Worm (Caenorhabditis elegans) whole organism, L4 larva: ENCODE results near the gene srv-31.

ENCODE experiments used
- ZK546.5 ChIP-seq, 2 experiments: sonication (generic microtip); optimal IDR thresholded peaks; 2 replicates each; lab custom pipeline; 2017; ENCODE audit warnings: missing biosample characterization in 2 of 2, missing genetic modification characterization in 2 of 2
- ama-1 ChIP-seq: fragments of 150-350 bp; optimal IDR thresholded peaks from 2 replicates; lab custom pipeline; 2014; ENCODE audit warnings: inconsistent platforms, mixed read lengths
- arid-1 ChIP-seq: fragments of 200-800 bp; sonication (Bioruptor generic); conservative IDR thresholded peaks from 2 replicates; pipeline ENCODE4 v1.3.6; 2022; ENCODE audit warnings: missing genetic modification reagents, missing genetic modification characterization, missing compliant biosample characterization
- ceh-20 ChIP-seq: fragments of 200-800 bp; sonication (Bioruptor generic); IDR thresholded peaks from 2 replicates; pipeline ENCODE4 v1.3.6; 2022; ENCODE audit warnings: missing genetic modification reagents, missing genetic modification characterization, missing compliant biosample characterization
- ceh-32 ChIP-seq: sonication (generic microtip); optimal IDR thresholded peaks from 2 replicates; lab custom pipeline; 2016; ENCODE audit warnings: mild to moderate bottlenecking, missing genetic modification characterization, missing compliant biosample characterization; ENCODE audit not compliant: poor library complexity
- ceh-62 ChIP-seq: sonication (generic microtip); optimal IDR thresholded peaks from 2 replicates; lab custom pipeline; 2017; ENCODE audit warnings: missing biosample characterization, missing genetic modification characterization
- ceh-82 ChIP-seq: sonication (generic microtip); optimal IDR thresholded peaks from 2 replicates; lab custom pipeline; 2017; ENCODE audit warnings: missing biosample characterization, missing genetic modification characterization
- ces-1 ChIP-seq: fragments of 150-350 bp; sonication (generic microtip); optimal IDR thresholded peaks from 4 replicates; lab custom pipeline; 2014; ENCODE audit warnings: missing biosample characterization, missing genetic modification reagents, missing genetic modification characterization
- cey-2 ChIP-seq: sonication (generic microtip); optimal IDR thresholded peaks from 3 replicates; lab custom pipeline; 2017; ENCODE audit warnings: missing genetic modification characterization, mild to moderate bottlenecking, missing compliant biosample characterization, antibody characterized with exemption, borderline replicate concordance; ENCODE audit not compliant: insufficient read depth
- ctbp-1 ChIP-seq: fragments of 200-800 bp; sonication (Bioruptor generic); IDR thresholded peaks from 2 replicates; pipeline ENCODE4 v1.3.6; 2022; ENCODE audit warnings: missing genetic modification reagents, missing genetic modification characterization, missing compliant biosample characterization
- daf-16 ChIP-seq, 3 experiments: sonication (generic microtip); optimal IDR thresholded peaks; 2 replicates each; lab custom pipeline; 2016 to 2017; ENCODE audit warnings: missing genetic modification characterization in 3 of 3, missing genetic modification reagents in 3 of 3, mild to moderate bottlenecking in 2 of 3, missing compliant biosample characterization in 2 of 3, missing biosample characterization in 1 of 3, moderate library complexity in 1 of 3
- dmd-6 ChIP-seq: fragments of 200-800 bp; sonication (Bioruptor generic); IDR thresholded peaks from 2 replicates; pipeline ENCODE4 v1.3.6; 2022; ENCODE audit warnings: missing genetic modification reagents, missing genetic modification characterization, missing compliant biosample characterization
- duxl-1 ChIP-seq: sonication (generic microtip); optimal IDR thresholded peaks from 2 replicates; lab custom pipeline; 2016; ENCODE audit warnings: mild to moderate bottlenecking, missing genetic modification characterization, moderate library complexity, missing compliant biosample characterization; ENCODE audit not compliant: poor library complexity
- dve-1 ChIP-seq: sonication (generic microtip); optimal IDR thresholded peaks from 2 replicates; lab custom pipeline; 2017; ENCODE audit warnings: antibody characterized with exemption, mild to moderate bottlenecking, missing genetic modification characterization, missing compliant biosample characterization; ENCODE audit not compliant: insufficient read depth
- egl-27 ChIP-seq: sonication (generic microtip); optimal IDR thresholded peaks from 3 replicates; lab custom pipeline; 2017; ENCODE audit warnings: missing biosample characterization, missing genetic modification reagents, missing genetic modification characterization
- egl-43 ChIP-seq: fragments of 200-800 bp; sonication (Bioruptor generic); IDR thresholded peaks from 2 replicates; pipeline ENCODE4 v1.3.6; 2022; ENCODE audit warnings: missing genetic modification reagents, missing genetic modification characterization, missing compliant biosample characterization
- gei-8 ChIP-seq: fragments of 200-800 bp; sonication (Bioruptor generic); optimal IDR thresholded peaks from 2 replicates; lab custom pipeline; 2018; ENCODE audit warnings: mild to moderate bottlenecking, missing genetic modification characterization, missing compliant biosample characterization
- hif-1 ChIP-seq, 2 experiments: sonication (generic microtip); optimal IDR thresholded peaks; 2 replicates each; lab custom pipeline; 2016 to 2017; ENCODE audit warnings: missing compliant biosample characterization in 2 of 2, missing genetic modification characterization in 2 of 2, missing genetic modification reagents in 2 of 2, missing genotype in 2 of 2, mild to moderate bottlenecking in 1 of 2
- hlh-30 ChIP-seq: sonication (generic microtip); optimal IDR thresholded peaks from 2 replicates; lab custom pipeline; 2017; ENCODE audit warnings: antibody characterized with exemption, mild to moderate bottlenecking, missing genetic modification characterization, missing compliant biosample characterization; ENCODE audit not compliant: insufficient read depth
- lin-38 ChIP-seq: fragments of 200-800 bp; sonication (Bioruptor generic); IDR thresholded peaks from 2 replicates; pipeline ENCODE4 v1.3.6; 2022; ENCODE audit warnings: missing genetic modification reagents, missing genetic modification characterization, missing compliant biosample characterization
- lin-39 ChIP-seq: fragments of 150-350 bp; optimal IDR thresholded peaks from 2 replicates; lab custom pipeline; 2014; ENCODE audit warnings: missing biosample characterization, missing genetic modification reagents, missing genetic modification characterization
- lir-3 ChIP-seq: sonication (generic microtip); optimal IDR thresholded peaks from 2 replicates; lab custom pipeline; 2016; ENCODE audit warnings: mild to moderate bottlenecking, missing genetic modification characterization, missing compliant biosample characterization
- lsy-2 ChIP-seq, 2 experiments: fragments of 150-350 bp in 1 of 2; sonication (generic microtip) in 1 of 2; optimal IDR thresholded peaks; 2 replicates each; lab custom pipeline; 2014 to 2017; ENCODE audit warnings: missing biosample characterization in 2 of 2, missing genetic modification characterization in 2 of 2
- mdl-1 ChIP-seq, 2 experiments: fragments of 150-350 bp in 1 of 2; sonication (generic microtip) in 1 of 2; optimal IDR thresholded peaks; 2 replicates each; lab custom pipeline; 2014 to 2017; ENCODE audit warnings: missing biosample characterization in 2 of 2, missing genetic modification characterization in 2 of 2
- mes-2 ChIP-seq: sonication (generic microtip); optimal IDR thresholded peaks from 2 replicates; lab custom pipeline; 2016; ENCODE audit warnings: missing genotype, mild to moderate bottlenecking, missing genetic modification characterization, missing compliant biosample characterization; ENCODE audit not compliant: poor library complexity, severe bottlenecking
- mxl-2 ChIP-seq: fragments of 200-800 bp; sonication (Bioruptor generic); conservative IDR thresholded peaks from 2 replicates; pipeline ENCODE4 v1.3.6; 2022; ENCODE audit warnings: missing genetic modification reagents, missing genetic modification characterization, missing compliant biosample characterization
- nhr-11 ChIP-seq: fragments of 150-350 bp; optimal IDR thresholded peaks from 2 replicates; lab custom pipeline; 2014; ENCODE audit warnings: missing biosample characterization, missing genetic modification characterization
- nhr-28 ChIP-seq: fragments of 150-350 bp; optimal IDR thresholded peaks from 2 replicates; lab custom pipeline; 2014; ENCODE audit warnings: missing biosample characterization, missing genetic modification characterization
- nhr-41 ChIP-seq: fragments of 200-800 bp; sonication (Bioruptor generic); IDR thresholded peaks from 2 replicates; pipeline ENCODE4 v1.3.6; 2022; ENCODE audit warnings: missing genetic modification reagents, missing genetic modification characterization, missing compliant biosample characterization
- nhr-42 ChIP-seq: fragments of 200-800 bp; sonication (Bioruptor generic); IDR thresholded peaks from 2 replicates; pipeline ENCODE4 v1.3.6; 2022; ENCODE audit warnings: missing genetic modification characterization, missing compliant biosample characterization
- nhr-6 ChIP-seq: fragments of 150-350 bp; optimal IDR thresholded peaks from 2 replicates; lab custom pipeline; 2014; ENCODE audit warnings: missing biosample characterization, missing genetic modification characterization
- php-3 ChIP-seq: fragments of 200-800 bp; sonication (Bioruptor generic); IDR thresholded peaks from 2 replicates; pipeline ENCODE4 v1.3.6; 2022; ENCODE audit warnings: missing genetic modification reagents, missing genetic modification characterization, missing compliant biosample characterization
- pqm-1 ChIP-seq: sonication (generic microtip); optimal IDR thresholded peaks from 2 replicates; lab custom pipeline; 2017; ENCODE audit warnings: missing biosample characterization, missing genetic modification characterization
- rbr-2 ChIP-seq: sonication (generic microtip); optimal IDR thresholded peaks from 2 replicates; lab custom pipeline; 2016; ENCODE audit warnings: missing genotype, missing genetic modification characterization, missing compliant biosample characterization
- sdz-12 ChIP-seq: fragments of 200-800 bp; sonication (Bioruptor generic); optimal IDR thresholded peaks from 2 replicates; lab custom pipeline; 2018; ENCODE audit warnings: mild to moderate bottlenecking, missing genetic modification characterization, missing compliant biosample characterization
- snpc-1.2 ChIP-seq: fragments of 200-800 bp; sonication (Bioruptor generic); IDR thresholded peaks from 2 replicates; pipeline ENCODE4 v1.3.6; 2022; ENCODE audit warnings: missing genetic modification reagents, missing genetic modification characterization, missing compliant biosample characterization
- spr-3 ChIP-seq: fragments of 200-800 bp; sonication (Bioruptor generic); optimal IDR thresholded peaks from 2 replicates; lab custom pipeline; 2018; ENCODE audit warnings: mild to moderate bottlenecking, missing genetic modification characterization, missing compliant biosample characterization
- tra-1 ChIP-seq: fragments of 200-800 bp; sonication (Bioruptor generic); IDR thresholded peaks from 2 replicates; pipeline ENCODE4 v1.3.6; 2022; ENCODE audit warnings: missing genetic modification reagents, missing genetic modification characterization, missing compliant biosample characterization
- unc-130 ChIP-seq: sonication (generic microtip); optimal IDR thresholded peaks from 2 replicates; lab custom pipeline; 2016; ENCODE audit warnings: missing genetic modification reagents, missing genetic modification characterization, missing compliant biosample characterization
- unc-39 ChIP-seq: sonication (generic microtip); optimal IDR thresholded peaks from 2 replicates; lab custom pipeline; 2017; ENCODE audit warnings: missing biosample characterization, missing genetic modification characterization
- unc-62 ChIP-seq, 3 experiments: fragments of 150-350 bp in 1 of 3; sonication (generic microtip); optimal IDR thresholded peaks in 2 of 3; peaks in 1 of 3; 1 replicate in 1 of 3; 2 replicates in 2 of 3; lab custom pipeline; 2014 to 2017; ENCODE audit warnings: missing biosample characterization in 3 of 3, missing genetic modification characterization in 3 of 3, missing genetic modification reagents in 3 of 3, missing genotype in 1 of 3
- zip-11 ChIP-seq: fragments of 200-800 bp; sonication (Bioruptor generic); IDR thresholded peaks from 2 replicates; pipeline ENCODE4 v1.3.6; 2022; ENCODE audit warnings: missing genetic modification characterization, missing compliant biosample characterization

The srv-31 gene

DNA sequence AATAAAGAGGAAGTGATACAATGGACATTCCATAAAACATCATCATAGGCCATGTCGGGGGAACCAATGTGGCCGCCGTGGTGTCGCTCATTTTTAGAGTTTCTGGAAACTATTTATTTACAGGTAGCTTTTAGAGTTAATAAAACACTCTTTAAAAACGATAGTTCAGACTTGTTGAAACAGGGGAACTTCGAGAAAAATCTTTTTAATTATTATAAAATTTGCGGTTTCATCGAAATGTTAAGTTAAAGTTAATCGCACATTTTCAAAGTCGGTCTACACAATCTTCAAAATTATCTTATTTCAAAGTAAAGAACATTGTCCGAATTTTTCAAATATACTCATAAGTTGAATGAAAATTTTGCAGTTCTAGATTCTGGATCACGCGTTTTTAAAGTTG, 12.5 kb upstream of the srv-31 start, which contains the start of gene ops-1:
Gene ops-1 (minus strand): TSS at position 101 of the 400 bp plus-strand sequence.
- TF ChIP-seq ceh-20 (no peak), unc-39 (tag; lab: Kevin White, UChicago) (no peak), daf-16 (GFP tag; optimal IDR thresholded peaks at IDR 0.05; lab: Kevin White, UChicago) (no peak), daf-16 (tag; optimal IDR thresholded peaks at IDR 0.05; lab: Kevin White, UChicago) (no peak), duxl-1 (tag; lab: Kevin White, UChicago) (no peak), lin-38 (GFP tag; lab: Robert Waterston, UW) (no peak), spr-3 (GFP tag; lab: Kevin White, UChicago) (no peak), lir-3 (tag; lab: Kevin White, UChicago) (no peak), tra-1 (no peak), mdl-1 (tag; optimal IDR thresholded peaks at IDR 0.05; lab: Kevin White, UChicago) (no peak), nhr-11 (tag; lab: Kevin White, UChicago) (no peak), cey-2 (no peak), nhr-42 (no peak), dmd-6 (GFP tag; lab: Robert Waterston, UW) (no peak)

DNA sequence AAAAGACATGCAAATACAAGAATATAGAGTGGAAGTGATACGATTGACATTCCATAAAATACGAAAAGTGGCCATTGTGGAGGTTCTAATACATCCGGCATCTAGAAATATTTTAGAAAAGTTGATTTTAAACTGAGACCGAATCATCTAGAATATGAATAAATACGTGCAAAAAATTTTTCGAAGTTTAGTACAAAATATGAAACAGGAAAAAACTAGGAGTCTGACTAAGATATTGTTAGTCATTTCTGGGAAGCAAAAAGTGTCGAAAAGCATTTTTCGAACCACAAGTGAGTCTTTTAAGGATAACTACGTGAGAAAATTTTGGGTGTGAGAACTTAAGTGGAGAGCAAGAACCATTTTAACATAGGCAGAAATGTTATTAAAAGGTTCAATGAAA, 10.3 kb upstream of the srv-31 start, which contains the start of gene srv-32:
Gene srv-32 (minus strand): TSS at position 101 of the 400 bp plus-strand sequence.
- TF ChIP-seq lsy-2 (tag; optimal IDR thresholded peaks at IDR 0.05; lab: Kevin White, UChicago) (no peak), dve-1 (tag; lab: Kevin White, UChicago) (no peak), lin-39 (tag; lab: Kevin White, UChicago) (no peak), nhr-28 (tag; lab: Kevin White, UChicago) (no peak), duxl-1 (tag; lab: Kevin White, UChicago) (no peak), sdz-12 (GFP tag; lab: Kevin White, UChicago) (no peak)

DNA sequence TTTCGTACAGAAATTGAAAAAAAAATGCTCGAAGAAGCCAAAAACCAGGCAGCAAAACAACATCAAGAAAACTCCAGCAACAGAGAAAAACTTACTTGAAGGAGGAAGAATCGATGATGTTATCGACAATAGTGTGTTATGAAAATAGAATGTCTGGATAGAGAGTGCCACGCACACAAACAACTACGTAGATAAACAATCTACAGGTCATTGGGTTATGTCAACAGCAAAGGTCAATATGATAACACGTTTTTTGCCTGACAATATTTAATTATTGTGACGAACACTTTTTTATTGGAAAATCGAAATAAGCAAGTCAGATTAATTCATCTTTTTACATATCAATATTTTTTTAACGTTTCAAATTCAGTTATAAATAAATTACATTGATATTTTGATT, 7.6 kb upstream of the srv-31 start, which contains the start of gene sams-5:
Gene sams-5 (minus strand): TSS at position 131 of the 400 bp plus-strand sequence.
- no peak for TF ChIP-seq nhr-6 (tag; lab: Kevin White, UChicago)
- TF ChIP-seq gei-8 (GFP tag; lab: Kevin White, UChicago): no peak
- TF ChIP-seq rbr-2: no peak
- no peak for TF ChIP-seq pqm-1 (tag; lab: Kevin White, UChicago)
- no peak for TF ChIP-seq snpc-1.2
- TF ChIP-seq php-3 (GFP tag; lab: Robert Waterston, UW): no peak
- TF ChIP-seq ces-1 (GFP tag; lab: Kevin White, UChicago): no peak
- TF ChIP-seq ZK546.5 (tag; optimal IDR thresholded peaks at IDR 0.05; lab: Kevin White, UChicago): no peak
- TF ChIP-seq mes-2: no peak
- no peak for TF ChIP-seq spr-3 (GFP tag; lab: Kevin White, UChicago)
- no peak for TF ChIP-seq hif-1 (tag; optimal IDR thresholded peaks at IDR 0.05; lab: Kevin White, UChicago)
- no peak for TF ChIP-seq egl-43
- TF ChIP-seq mxl-2 (GFP tag; lab: Robert Waterston, UW): no peak

DNA sequence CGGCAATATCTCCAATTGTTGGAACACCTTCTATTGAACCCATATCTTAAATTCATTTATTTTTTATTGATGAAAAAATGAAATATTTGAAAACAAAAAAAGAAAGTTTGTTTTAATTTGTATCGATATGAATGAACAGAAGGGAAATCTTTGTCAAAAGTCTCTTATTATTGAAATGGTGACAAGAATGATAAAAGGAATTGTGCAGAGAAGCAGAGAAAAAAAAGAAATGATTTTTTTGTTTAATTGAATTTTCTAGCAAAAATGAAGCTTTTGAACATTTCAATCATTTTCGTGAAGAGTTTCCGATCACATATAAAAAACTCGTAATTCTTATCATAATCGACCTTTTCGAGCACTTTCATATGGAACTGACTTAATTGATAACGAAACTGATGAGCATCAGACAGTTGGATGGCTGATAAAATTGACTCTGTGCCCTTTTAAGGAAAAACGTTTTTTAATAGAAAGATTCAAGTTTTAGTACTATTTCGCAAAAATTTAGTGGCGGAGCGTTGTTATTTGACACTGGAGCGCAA, 3.9 kb upstream of the srv-31 start, which contains the start of the genes aat-4 and T13A10.1:
Gene aat-4 (minus strand): TSS at position 51 of the 539 bp plus-strand sequence.
Gene T13A10.1 (plus strand): TSS at position 411 of the 539 bp plus-strand sequence.
- no peak for TF ChIP-seq ceh-62 (tag; lab: Kevin White, UChicago)
- TF ChIP-seq ceh-32: no peak
- TF ChIP-seq cey-2: no peak
- peak; percentile 84 for TF ChIP-seq php-3 (GFP tag; lab: Robert Waterston, UW)
- TF ChIP-seq nhr-11 (tag; lab: Kevin White, UChicago): no peak
- TF ChIP-seq pqm-1 (tag; lab: Kevin White, UChicago): peak; percentile 92
- TF ChIP-seq unc-130 (GFP tag; lab: Kevin White, UChicago): no peak
- TF ChIP-seq hlh-30 (tag; lab: Kevin White, UChicago): no peak
- TF ChIP-seq unc-62 (GFP tag; optimal IDR thresholded peaks at IDR 0.05 in 1 of 2; lab: Kevin White, UChicago): peak in 1 of 2 experiments; percentile 74
- TF ChIP-seq unc-62 (tag; optimal IDR thresholded peaks at IDR 0.05; lab: Kevin White, UChicago): no peak
- TF ChIP-seq nhr-28 (tag; lab: Kevin White, UChicago): peak; percentile 60
- peak; percentile 88 for TF ChIP-seq dmd-6 (GFP tag; lab: Robert Waterston, UW)
- TF ChIP-seq ctbp-1 (GFP tag; lab: Robert Waterston, UW): no peak
- TF ChIP-seq ceh-82 (tag; lab: Kevin White, UChicago): no peak
- peak; percentile 65; the same call in 1 of the 2 replicates for TF ChIP-seq nhr-41
- no peak for TF ChIP-seq ama-1 (lab: Kevin White, UChicago)
- no peak for TF ChIP-seq zip-11 (GFP tag; lab: Robert Waterston, UW)
- no peak for TF ChIP-seq arid-1
- no peak for TF ChIP-seq lin-39 (tag; lab: Kevin White, UChicago)
- no peak for TF ChIP-seq egl-27
- no peak for TF ChIP-seq lir-3 (tag; lab: Kevin White, UChicago)
- TF ChIP-seq daf-16 (GFP tag; optimal IDR thresholded peaks at IDR 0.05; lab: Kevin White, UChicago): no peak
- TF ChIP-seq daf-16 (tag; optimal IDR thresholded peaks at IDR 0.05; lab: Kevin White, UChicago): no peak
- TF ChIP-seq, all 104 proteins: peak for 6
